Worm (Caenorhabditis elegans) whole organism, young adult: ENCODE data around the gene R04B5.7.

Experiments
- T26A5.8 ChIP-seq: sonication (generic microtip); optimal IDR thresholded peaks from 2 replicates; lab custom pipeline; 2016; ENCODE audit warnings: missing genetic modification characterization, missing compliant biosample characterization
- Y53G8AR.9 ChIP-seq: fragments of 200-800 bp; sonication (Bioruptor generic); conservative IDR thresholded peaks from 2 replicates; pipeline ENCODE4 v1.3.6; 2022; ENCODE audit warnings: missing genetic modification reagents, missing genetic modification characterization, missing compliant biosample characterization
- attf-5 ChIP-seq: fragments of 200-800 bp; sonication (Bioruptor generic); optimal IDR thresholded peaks from 2 replicates; lab custom pipeline; 2018; ENCODE audit warnings: mild to moderate bottlenecking, missing genetic modification characterization, missing compliant biosample characterization
- bed-1 ChIP-seq: fragments of 200-800 bp; sonication (Bioruptor generic); IDR thresholded peaks from 2 replicates; pipeline ENCODE4 v1.3.6; 2022; ENCODE audit warnings: missing genetic modification reagents, missing genetic modification characterization, missing compliant biosample characterization
- lag-1 ChIP-seq: fragments of 200-800 bp; sonication (Bioruptor generic); IDR thresholded peaks from 2 replicates; pipeline ENCODE4 v1.3.6; 2022; ENCODE audit warnings: missing genetic modification reagents, missing genetic modification characterization, missing compliant biosample characterization
- snpc-3.4 ChIP-seq: sonication (generic microtip); optimal IDR thresholded peaks from 2 replicates; lab custom pipeline; 2017; ENCODE audit warnings: missing genetic modification characterization, mild to moderate bottlenecking, missing compliant biosample characterization, antibody characterized with exemption, moderate library complexity, missing genotype, missing genetic modification reagents
- tbp1 ChIP-seq: fragments of 200-800 bp; sonication (Bioruptor generic); optimal IDR thresholded peaks from 2 replicates; lab custom pipeline; 2018; ENCODE audit warnings: mild to moderate bottlenecking, missing genetic modification characterization, missing compliant biosample characterization

- no peak for TF ChIP-seq bed-1
- TF ChIP-seq tbp1 = no peak
- TF ChIP-seq lag-1 (GFP tag; lab: Robert Waterston, UW) = no peak
- TF ChIP-seq T26A5.8 (tag; lab: Kevin White, UChicago) = no peak
- no peak for TF ChIP-seq Y53G8AR.9 (GFP tag; lab: Robert Waterston, UW)
- TF ChIP-seq snpc-3.4 (tag; lab: Kevin White, UChicago) = no peak
- TF ChIP-seq attf-5 = no peak
Observed at ce11 chrV:10123324-10123723, 33.0 kb upstream of the R04B5.7 start, which contains the start of gene C08B6.6.
